Worm (Caenorhabditis elegans) whole organism, L1 larva: ENCODE data around the gene rps-5.

Experiments
- C34B4.2 ChIP-seq: sonication (generic microtip); optimal IDR thresholded peaks from 2 replicates; lab custom pipeline; 2017; ENCODE audit warnings: mild to moderate bottlenecking, missing genetic modification characterization, missing compliant biosample characterization
- F16B12.6 ChIP-seq: fragments of 150-350 bp; optimal IDR thresholded peaks from 2 replicates; lab custom pipeline; 2014; ENCODE audit warnings: missing biosample characterization, missing genetic modification characterization
- Y116A8C.19 ChIP-seq: sonication (generic microtip); optimal IDR thresholded peaks from 2 replicates; lab custom pipeline; 2016; ENCODE audit warnings: missing compliant biosample characterization, missing genetic modification characterization, borderline replicate concordance
- aha-1 ChIP-seq: fragments of 150-350 bp; optimal IDR thresholded peaks from 2 replicates; lab custom pipeline; 2014; ENCODE audit warnings: missing biosample characterization, missing genetic modification characterization
- blmp-1 ChIP-seq: fragments of 150-350 bp; optimal IDR thresholded peaks from 2 replicates; lab custom pipeline; 2014; ENCODE audit warnings: missing biosample characterization, missing genetic modification characterization
- ceh-8 ChIP-seq: fragments of 200-800 bp; sonication (Bioruptor generic); optimal IDR thresholded peaks from 2 replicates; lab custom pipeline; 2018; ENCODE audit warnings: mild to moderate bottlenecking, missing genetic modification characterization, moderate library complexity, missing compliant biosample characterization
- dpl-1 ChIP-seq, 3 experiments: fragments of 150-350 bp in 2 of 3; sonication (generic microtip) in 1 of 3; optimal IDR thresholded peaks; 2 replicates each; lab custom pipeline; 2014 to 2017; ENCODE audit warnings: missing biosample characterization in 3 of 3, missing genetic modification characterization in 3 of 3, missing genetic modification reagents in 3 of 3
- efl-1 ChIP-seq, 4 experiments: fragments of 150-350 bp; optimal IDR thresholded peaks in 3 of 4; peaks in 1 of 4; 1 replicate in 1 of 4; 2 replicates in 3 of 4; lab custom pipeline; 2014; ENCODE audit warnings: missing biosample characterization in 2 of 4, missing genetic modification characterization in 2 of 4, missing genetic modification reagents in 2 of 4
- efl-3 ChIP-seq: fragments of 200-800 bp; sonication (Bioruptor generic); optimal IDR thresholded peaks from 2 replicates; lab custom pipeline; 2018; ENCODE audit warnings: mild to moderate bottlenecking, missing genetic modification characterization, missing compliant biosample characterization
- elt-2 ChIP-seq: sonication (generic microtip); optimal IDR thresholded peaks from 2 replicates; lab custom pipeline; 2016; ENCODE audit warnings: missing genetic modification characterization, mild to moderate bottlenecking, inconsistent platforms, missing compliant biosample characterization, missing genetic modification reagents
- elt-3 ChIP-seq, 6 experiments: fragments of 150-350 bp in 1 of 6; sonication (generic microtip); optimal IDR thresholded peaks; 2 replicates each; lab custom pipeline; 2017 to 2018; ENCODE audit warnings: missing biosample characterization in 6 of 6, missing genetic modification characterization in 6 of 6, inconsistent platforms in 1 of 6
- fkh-10 ChIP-seq: sonication (generic microtip); optimal IDR thresholded peaks from 2 replicates; lab custom pipeline; 2017; ENCODE audit warnings: missing biosample characterization, missing genetic modification reagents, missing genetic modification characterization
- fkh-8 ChIP-seq: sonication (generic microtip); optimal IDR thresholded peaks from 2 replicates; lab custom pipeline; 2016; ENCODE audit warnings: mild to moderate bottlenecking, missing genetic modification characterization, missing compliant biosample characterization
- fos-1 ChIP-seq: fragments of 150-350 bp; optimal IDR thresholded peaks from 2 replicates; lab custom pipeline; 2014; ENCODE audit warnings: missing biosample characterization, missing genetic modification characterization
- hlh-17 ChIP-seq: fragments of 200-800 bp; sonication (Bioruptor generic); optimal IDR thresholded peaks from 2 replicates; lab custom pipeline; 2018; ENCODE audit warnings: missing genetic modification characterization, mild to moderate bottlenecking, missing compliant biosample characterization, moderate library complexity, borderline replicate concordance
- isw-1 ChIP-seq: fragments of 200-800 bp; sonication (Bioruptor generic); IDR thresholded peaks from 2 replicates; pipeline ENCODE4 v1.3.6; 2022; ENCODE audit warnings: missing genetic modification characterization, missing compliant biosample characterization
- jun-1 ChIP-seq: fragments of 150-350 bp; optimal IDR thresholded peaks from 2 replicates; lab custom pipeline; 2014; ENCODE audit warnings: missing biosample characterization, missing genetic modification reagents, missing genetic modification characterization
- lin-35 ChIP-seq, 2 experiments: fragments of 150-350 bp; optimal IDR thresholded peaks; 2 replicates each; lab custom pipeline; 2014; ENCODE audit warnings: missing biosample characterization in 2 of 2, missing genetic modification characterization in 2 of 2, missing genetic modification reagents in 2 of 2
- lsy-2 ChIP-seq, 2 experiments: fragments of 150-350 bp; optimal IDR thresholded peaks; 2 replicates each; lab custom pipeline; 2014; ENCODE audit warnings: missing biosample characterization in 2 of 2, missing genetic modification characterization in 2 of 2
- mab-9 ChIP-seq: fragments of 200-800 bp; sonication (Bioruptor generic); IDR thresholded peaks from 2 replicates; pipeline ENCODE4 v1.3.6; 2022; ENCODE audit warnings: missing genetic modification reagents, missing genetic modification characterization, missing compliant biosample characterization
- nhr-11 ChIP-seq: fragments of 150-350 bp; optimal IDR thresholded peaks from 2 replicates; lab custom pipeline; 2014; ENCODE audit warnings: missing biosample characterization, missing genetic modification characterization
- nhr-19 ChIP-seq: fragments of 200-800 bp; sonication (Bioruptor generic); conservative IDR thresholded peaks from 2 replicates; pipeline ENCODE4 v1.3.6; 2022; ENCODE audit warnings: missing genetic modification characterization, missing compliant biosample characterization
- nhr-20 ChIP-seq: sonication (generic microtip); optimal IDR thresholded peaks from 2 replicates; lab custom pipeline; 2016; ENCODE audit warnings: mild to moderate bottlenecking, missing genetic modification characterization, missing compliant biosample characterization
- nhr-28 ChIP-seq: fragments of 150-350 bp; optimal IDR thresholded peaks from 2 replicates; lab custom pipeline; 2014; ENCODE audit warnings: missing biosample characterization, missing genetic modification characterization
- nhr-71 ChIP-seq: sonication (generic microtip); optimal IDR thresholded peaks from 2 replicates; lab custom pipeline; 2016; ENCODE audit warnings: mild to moderate bottlenecking, missing genetic modification characterization, moderate library complexity, missing compliant biosample characterization
- nhr-76 ChIP-seq: sonication (generic microtip); optimal IDR thresholded peaks from 2 replicates; lab custom pipeline; 2017; ENCODE audit warnings: missing biosample characterization, missing genetic modification characterization
- pag-3 ChIP-seq: sonication (generic microtip); optimal IDR thresholded peaks from 2 replicates; lab custom pipeline; 2017; ENCODE audit warnings: missing genetic modification characterization, mild to moderate bottlenecking, missing compliant biosample characterization, antibody characterized with exemption, borderline replicate concordance; ENCODE audit not compliant: insufficient read depth
- pax-3 ChIP-seq: fragments of 200-800 bp; sonication (Bioruptor generic); optimal IDR thresholded peaks from 2 replicates; lab custom pipeline; 2018; ENCODE audit warnings: mild to moderate bottlenecking, missing genetic modification characterization, moderate library complexity, missing compliant biosample characterization
- rnt-1 ChIP-seq: sonication (generic microtip); optimal IDR thresholded peaks from 2 replicates; lab custom pipeline; 2016; ENCODE audit warnings: mild to moderate bottlenecking, missing genetic modification characterization, moderate library complexity, missing compliant biosample characterization
- sox-4 ChIP-seq: sonication (generic microtip); optimal IDR thresholded peaks from 2 replicates; lab custom pipeline; 2016; ENCODE audit warnings: missing genetic modification characterization, missing compliant biosample characterization
- sup-37 ChIP-seq: fragments of 200-800 bp; sonication (Bioruptor generic); optimal IDR thresholded peaks from 2 replicates; lab custom pipeline; 2018; ENCODE audit warnings: mild to moderate bottlenecking, missing genetic modification characterization, missing compliant biosample characterization
- tlp-1 ChIP-seq: fragments of 150-350 bp; optimal IDR thresholded peaks from 2 replicates; lab custom pipeline; 2014; ENCODE audit warnings: missing biosample characterization, missing genetic modification characterization
- unc-62 ChIP-seq: fragments of 150-350 bp; optimal IDR thresholded peaks from 2 replicates; lab custom pipeline; 2014; ENCODE audit warnings: missing biosample characterization, missing genetic modification reagents, missing genetic modification characterization
- unc-98 ChIP-seq: fragments of 200-800 bp; sonication (Bioruptor generic); IDR thresholded peaks from 2 replicates; pipeline ENCODE4 v1.3.6; 2022; ENCODE audit warnings: missing genetic modification characterization, missing compliant biosample characterization
- zip-4 ChIP-seq: fragments of 200-800 bp; sonication (Bioruptor generic); optimal IDR thresholded peaks from 2 replicates; lab custom pipeline; 2018; ENCODE audit warnings: mild to moderate bottlenecking, missing genetic modification characterization, moderate library complexity, missing compliant biosample characterization
- ztf-11 ChIP-seq, 2 experiments: sonication (generic microtip); optimal IDR thresholded peaks; 2 replicates each; lab custom pipeline; 2016 to 2017; ENCODE audit warnings: missing genetic modification characterization in 2 of 2, missing biosample characterization in 1 of 2, missing compliant biosample characterization in 1 of 2
- ztf-4 ChIP-seq: fragments of 150-350 bp; optimal IDR thresholded peaks from 2 replicates; lab custom pipeline; 2014; ENCODE audit warnings: missing biosample characterization, missing genetic modification characterization

Gene rps-5

DNA sequence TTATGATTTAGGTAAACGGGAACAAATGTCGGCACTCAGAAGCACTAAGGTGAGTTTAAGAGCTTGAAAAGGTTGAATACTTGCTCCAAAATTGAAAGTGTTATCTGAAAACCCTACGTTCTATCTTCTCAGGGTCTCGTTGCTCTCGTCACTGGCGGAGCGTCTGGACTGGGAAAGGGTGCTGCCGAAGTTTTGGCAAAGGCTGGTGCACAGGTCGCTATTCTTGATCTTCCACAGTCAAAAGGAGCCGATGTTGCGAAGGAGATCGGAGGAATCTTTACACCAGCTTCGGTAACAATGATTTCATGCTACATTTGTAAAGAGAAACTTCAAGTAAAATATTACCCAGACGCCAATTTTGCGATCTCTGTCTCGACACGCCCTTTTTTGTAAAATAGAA lies 20.4 kb upstream of the rps-5 start, which contains the start of gene ard-1:
Gene ard-1 (plus strand): TSS at position 12 of the 400 bp plus-strand sequence.
- no peak for TF ChIP-seq pag-3 (tag; lab: Kevin White, UChicago)
- no peak for TF ChIP-seq pax-3 (tag; lab: Kevin White, UChicago)
- no peak for TF ChIP-seq unc-98
- no peak for TF ChIP-seq Y116A8C.19 (tag; lab: Kevin White, UChicago)

- no peak for TF ChIP-seq C34B4.2 (tag; lab: Kevin White, UChicago)
- TF ChIP-seq elt-2 = peak; percentile 1
- TF ChIP-seq lsy-2 (tag; optimal IDR thresholded peaks at IDR 0.05; lab: Kevin White, UChicago) = peak in 1 of 2 experiments; percentile 28
- TF ChIP-seq rnt-1 (tag; lab: Kevin White, UChicago) = peak; percentile 31
- TF ChIP-seq efl-1 (optimal IDR thresholded peaks at IDR 0.05; lab: Kevin White, UChicago) = no peak
- peak in 1 of 2 experiments; percentile 66 for TF ChIP-seq efl-1 (GFP tag; optimal IDR thresholded peaks at IDR 0.05 in 1 of 2; lab: Kevin White, UChicago)
- peak; percentile 8 for TF ChIP-seq nhr-71 (tag; lab: Kevin White, UChicago)
- no peak for TF ChIP-seq sup-37
Measured at ce11 chrIV:11130774-11131173, 19.9 kb upstream of the rps-5 start.

DNA sequence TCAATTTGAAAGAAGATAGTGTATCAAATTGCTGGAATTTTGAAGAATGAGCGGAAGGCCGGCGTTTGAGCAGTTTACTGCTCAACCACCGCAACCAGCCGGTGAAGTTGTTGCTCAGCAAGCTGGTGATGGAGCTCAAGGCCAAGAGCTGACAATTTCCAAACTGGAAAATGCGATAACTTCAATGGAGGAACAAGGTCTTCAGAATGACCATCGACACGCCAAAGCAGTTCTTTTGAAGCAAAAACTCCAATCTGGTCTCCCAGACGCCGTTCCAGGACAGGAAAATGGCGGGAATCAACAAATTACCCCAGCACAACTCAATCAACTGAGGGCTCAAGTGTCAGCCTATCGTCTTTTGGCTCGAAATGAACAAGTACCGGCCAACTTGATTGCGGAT lies 15.2 kb upstream of the rps-5 start:
- no peak for TF ChIP-seq nhr-76
- no peak for TF ChIP-seq dpl-1 (GFP tag; optimal IDR thresholded peaks at IDR 0.05; lab: Kevin White, UChicago)
- TF ChIP-seq mab-9 (GFP tag; lab: Robert Waterston, UW) = no peak
- no peak for TF ChIP-seq elt-2
- no peak for TF ChIP-seq hlh-17 (GFP tag; lab: Kevin White, UChicago)
- no peak for TF ChIP-seq tlp-1 (tag; lab: Kevin White, UChicago)
- TF ChIP-seq lin-35 (GFP tag; optimal IDR thresholded peaks at IDR 0.05; lab: Kevin White, UChicago) = no peak
- no peak for TF ChIP-seq isw-1 (GFP tag; lab: Robert Waterston, UW)
- no peak for TF ChIP-seq jun-1
- TF ChIP-seq nhr-19 (GFP tag; lab: Robert Waterston, UW) = no peak
- TF ChIP-seq ztf-4 (tag; lab: Kevin White, UChicago) = no peak
- TF ChIP-seq nhr-11 (tag; lab: Kevin White, UChicago) = no peak
- TF ChIP-seq fos-1 (tag; lab: Kevin White, UChicago) = no peak
- no peak for TF ChIP-seq unc-98
- TF ChIP-seq ceh-8 (GFP tag; lab: Kevin White, UChicago) = no peak
- no peak for TF ChIP-seq ztf-11 (tag; optimal IDR thresholded peaks at IDR 0.05; lab: Kevin White, UChicago)
- no peak for TF ChIP-seq F16B12.6
- no peak for TF ChIP-seq nhr-20
- TF ChIP-seq fkh-8 (tag; lab: Kevin White, UChicago) = no peak

ce11 chrIV:11126004-11126027 lies 15.0 kb upstream of the rps-5 start, which contains the start of gene swsn-4:
Gene swsn-4 (plus strand): TSS chrIV:11126024.
- TF ChIP-seq elt-3 (tag; optimal IDR thresholded peaks at IDR 0.05; lab: Kevin White, UChicago) = no peak
- no peak for TF ChIP-seq fkh-10 (GFP tag; lab: Kevin White, UChicago)
- TF ChIP-seq aha-1 (tag; lab: Kevin White, UChicago) = no peak
- no peak for TF ChIP-seq unc-62
- TF ChIP-seq nhr-28 = no peak
- TF ChIP-seq lsy-2 (tag; optimal IDR thresholded peaks at IDR 0.05; lab: Kevin White, UChicago) = no peak
- no peak for TF ChIP-seq efl-3 (GFP tag; lab: Kevin White, UChicago)
- TF ChIP-seq blmp-1 (tag; lab: Kevin White, UChicago) = no peak
- no peak for TF ChIP-seq zip-4
- TF ChIP-seq lin-35 (GFP tag; optimal IDR thresholded peaks at IDR 0.05; lab: Kevin White, UChicago) = no peak
- TF ChIP-seq sox-4 (tag; lab: Kevin White, UChicago) = no peak
